Worm (Caenorhabditis elegans) whole organism, L4/young adult: ENCODE measurements around the gene glb-19.

ENCODE experiments used
- dao-5 ChIP-seq: sonication (generic microtip); optimal IDR thresholded peaks from 2 replicates; lab custom pipeline; 2016; ENCODE audit warnings: missing genotype, missing genetic modification characterization, moderate library complexity, missing compliant biosample characterization
- him-1 ChIP-seq: sonication (generic microtip); optimal IDR thresholded peaks from 2 replicates; lab custom pipeline; 2016; ENCODE audit warnings: missing genotype, missing genetic modification reagents, missing genetic modification characterization, missing compliant biosample characterization

DNA sequence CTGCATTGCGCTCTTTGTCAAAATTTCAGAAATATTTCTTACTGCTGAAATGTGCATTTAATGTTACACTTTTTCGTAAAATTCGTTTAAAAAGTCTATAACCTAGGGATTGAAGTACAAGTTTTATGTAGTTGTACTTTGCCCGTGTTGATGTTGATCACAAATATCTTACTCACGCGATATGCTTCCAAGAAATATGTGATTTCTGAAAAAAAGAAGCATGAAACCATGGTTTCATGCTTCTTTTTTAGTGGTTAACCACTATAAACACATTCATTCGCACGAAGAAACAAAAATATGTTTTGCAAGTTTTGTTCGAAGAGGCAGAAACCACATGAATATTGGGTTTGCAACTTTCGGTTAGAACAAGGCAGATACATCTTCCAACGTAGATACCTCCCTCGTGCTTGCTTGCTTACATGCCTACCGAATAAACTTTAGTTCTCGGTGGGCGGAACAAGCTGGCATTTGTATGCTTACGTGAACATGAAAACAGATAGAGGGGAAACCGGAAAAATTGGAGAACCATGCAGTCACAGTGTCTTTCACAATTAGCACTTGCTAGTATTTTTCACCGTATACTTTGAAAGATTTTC is 35.1 kb upstream of the glb-19 start, which contains the start of gene R102.3:
- TF ChIP-seq dao-5 (tag; lab: Kevin White, UChicago), result no peak
- TF ChIP-seq him-1 (tag; lab: Kevin White, UChicago), result no peak
